Worm (Caenorhabditis elegans): Measurements from ENCODE around the gene tsp-2.
A peak's percentile ranks its signal among the peaks of the same experiment; 100 is the strongest.

tsp-2 gene

DNA sequence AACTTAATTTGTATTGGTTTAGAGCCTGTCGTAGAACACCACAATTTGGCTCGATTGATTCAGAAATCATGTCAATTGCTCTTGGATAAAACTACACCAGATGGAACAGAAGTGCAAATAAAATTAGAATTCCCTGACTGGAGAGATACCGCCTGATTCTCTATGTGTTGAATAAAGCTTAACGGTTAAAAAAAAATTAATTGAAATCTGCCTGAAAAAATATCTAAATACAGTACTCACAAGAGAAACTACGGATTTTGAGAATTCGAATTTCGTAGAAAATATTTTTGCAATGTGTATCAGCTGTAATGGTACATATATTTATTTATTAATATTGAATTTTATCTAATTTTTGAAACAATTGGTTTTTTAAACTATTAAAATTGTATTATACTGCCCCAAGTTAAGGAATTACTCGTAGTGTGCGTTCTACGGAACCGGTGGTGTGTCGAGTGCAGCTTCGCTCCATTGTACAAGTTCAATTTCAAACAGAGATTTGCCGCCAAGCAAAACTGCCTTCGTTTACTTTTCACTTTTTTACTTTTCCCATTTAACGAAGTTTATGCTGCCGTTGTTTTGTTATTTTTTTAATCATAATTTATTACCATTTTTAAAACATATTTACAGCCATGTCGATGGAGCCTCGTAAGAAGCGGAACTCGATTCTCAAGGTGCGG, 12.4 kb upstream of the tsp-2 start, which contains the start of gene knl-1:
Gene knl-1, plus strand, starts transcription at position 626 of the 677 bp plus-strand sequence.
- TF ChIP-seq unc-55 (GFP tag; optimal IDR thresholded peaks at IDR 0.05) (peak; percentile 84), sma-3 (GFP tag; optimal IDR thresholded peaks at IDR 0.05) (no peak), sem-4 (tag; optimal IDR thresholded peaks at IDR 0.05) (no peak), lin-39 (tag; optimal IDR thresholded peaks at IDR 0.05) (no peak), dmd-4 (tag; optimal IDR thresholded peaks at IDR 0.05) (no peak), ztf-11 (tag; optimal IDR thresholded peaks at IDR 0.05) (no peak), lin-13 (GFP tag; optimal IDR thresholded peaks at IDR 0.05) (no peak), nhr-237 (tag; optimal IDR thresholded peaks at IDR 0.05) (no peak), aly-2 (tag; optimal IDR thresholded peaks at IDR 0.05) (no peak), nhr-23 (tag; optimal IDR thresholded peaks at IDR 0.05) (no peak), ceh-16 (tag; optimal IDR thresholded peaks at IDR 0.05) (no peak), mdl-1 (tag; optimal IDR thresholded peaks at IDR 0.05) (no peak), zag-1 (tag; optimal IDR thresholded peaks at IDR 0.05) (no peak), nhr-10 (tag; optimal IDR thresholded peaks at IDR 0.05) (no peak), C34F6.9 (tag; optimal IDR thresholded peaks at IDR 0.05) (peak; percentile 65), lin-11 (tag; optimal IDR thresholded peaks at IDR 0.05) (no peak), gmeb-1 (tag; optimal IDR thresholded peaks at IDR 0.05) (peak; percentile 73), fos-1 (tag; optimal IDR thresholded peaks at IDR 0.05) (peak; percentile 2), blmp-1 (tag; optimal IDR thresholded peaks at IDR 0.05; ENCODE audit: insufficient read depth) (no peak), elt-3 (tag; optimal IDR thresholded peaks at IDR 0.05) (no peak), nhr-77 (tag; optimal IDR thresholded peaks at IDR 0.05) (no peak), lsy-2 (tag; optimal IDR thresholded peaks at IDR 0.05) (peak in 1 of 2 experiments; percentile 72), ceh-82 (tag; optimal IDR thresholded peaks at IDR 0.05) (no peak), F13H6.1 (tag; optimal IDR thresholded peaks at IDR 0.05) (no peak), nhr-25 (tag; optimal IDR thresholded peaks at IDR 0.05) (no peak), nhr-129 (tag; optimal IDR thresholded peaks at IDR 0.05) (peak; percentile 76), nhr-6 (tag; optimal IDR thresholded peaks at IDR 0.05) (no peak), ZK546.5 (tag; optimal IDR thresholded peaks at IDR 0.05) (no peak), egl-27 (tag; optimal IDR thresholded peaks at IDR 0.05) (no peak), mab-5 (tag; optimal IDR thresholded peaks at IDR 0.05) (no peak), crh-2 (tag; optimal IDR thresholded peaks at IDR 0.05) (peak; percentile 7), elt-1 (tag; optimal IDR thresholded peaks at IDR 0.05) (no peak), skn-1 (tag; optimal IDR thresholded peaks at IDR 0.05) (no peak), Y55F3AM.14 (GFP tag; optimal IDR thresholded peaks at IDR 0.05) (no peak), snpc-4 (tag; optimal IDR thresholded peaks at IDR 0.05) (peak; percentile 9), ztf-1 (GFP tag; conservative IDR thresholded peaks at IDR 0.05) (no peak), nhr-21 (tag; optimal IDR thresholded peaks at IDR 0.05) (no peak)

DNA sequence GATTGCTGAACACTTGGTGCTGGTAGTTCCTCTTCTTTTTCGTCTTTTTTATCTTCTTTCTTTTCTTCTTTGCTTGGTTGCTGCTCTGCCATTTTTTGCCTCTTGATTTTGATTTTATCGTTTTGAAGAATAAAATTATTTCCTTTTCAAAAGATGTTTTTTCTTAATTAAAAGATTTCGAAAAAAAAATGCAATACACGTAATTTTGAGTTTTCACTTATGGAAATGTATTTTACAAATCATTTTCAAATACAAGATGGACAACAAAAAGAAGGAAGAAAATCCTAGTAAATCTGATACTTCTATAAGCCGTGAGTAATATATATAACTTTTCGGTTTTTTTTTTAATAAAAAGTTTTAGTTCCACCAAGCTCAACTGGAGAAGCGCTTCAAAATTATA, 11.6 kb upstream of the tsp-2 start, which contains the start of the genes C02F5.10 and C02F5.2:
Gene C02F5.10, minus strand, starts transcription at position 101 of the 400 bp plus-strand sequence.
Gene C02F5.2, plus strand, starts transcription at position 239 of the 400 bp plus-strand sequence.
- TF ChIP-seq lsy-2 (tag; optimal IDR thresholded peaks at IDR 0.05) (no peak), ztf-1 (GFP tag; conservative IDR thresholded peaks at IDR 0.05) (no peak), mab-5 (tag; optimal IDR thresholded peaks at IDR 0.05) (no peak), zag-1 (tag; optimal IDR thresholded peaks at IDR 0.05) (no peak), F13H6.1 (tag; optimal IDR thresholded peaks at IDR 0.05) (no peak), nhr-25 (tag; optimal IDR thresholded peaks at IDR 0.05) (no peak), egl-27 (tag; optimal IDR thresholded peaks at IDR 0.05) (no peak), nhr-23 (tag; optimal IDR thresholded peaks at IDR 0.05) (no peak), nhr-10 (tag; optimal IDR thresholded peaks at IDR 0.05) (no peak), C34F6.9 (tag; optimal IDR thresholded peaks at IDR 0.05) (no peak), alr-1 (tag; optimal IDR thresholded peaks at IDR 0.05) (no peak), nhr-77 (tag; optimal IDR thresholded peaks at IDR 0.05) (no peak)

DNA sequence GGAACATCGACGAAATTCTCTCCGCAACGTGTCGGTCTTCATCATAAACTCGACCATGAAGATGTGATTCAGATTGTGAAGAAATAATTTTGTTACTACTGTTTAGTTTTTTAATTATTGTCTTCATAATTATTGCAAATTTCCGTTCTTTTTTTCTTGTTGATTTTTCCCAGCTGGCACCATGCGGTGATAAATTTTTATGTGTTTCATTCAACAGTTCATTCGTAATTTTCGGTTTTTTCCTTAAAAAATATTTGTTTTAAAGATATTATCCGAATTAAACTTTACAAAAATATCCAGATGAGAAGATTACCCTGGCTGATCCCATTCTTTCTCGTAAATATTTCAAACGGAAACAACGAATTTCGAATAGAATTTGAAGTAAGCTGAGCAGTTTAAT, 9.3 kb upstream of the tsp-2 start, which contains the start of gene C02F5.13:
Gene C02F5.13, plus strand, starts transcription at position 301 of the 400 bp plus-strand sequence.
- TF ChIP-seq mbf-1 (tag; optimal IDR thresholded peaks at IDR 0.05) (no peak), nhr-12 (tag; optimal IDR thresholded peaks at IDR 0.05) (no peak), C34F6.9 (tag; optimal IDR thresholded peaks at IDR 0.05) (no peak), ztf-1 (GFP tag; conservative IDR thresholded peaks at IDR 0.05) (no peak)
